Worm (Caenorhabditis elegans): ENCODE measurements around the gene C43H6.6.

C43H6.6 gene

DNA sequence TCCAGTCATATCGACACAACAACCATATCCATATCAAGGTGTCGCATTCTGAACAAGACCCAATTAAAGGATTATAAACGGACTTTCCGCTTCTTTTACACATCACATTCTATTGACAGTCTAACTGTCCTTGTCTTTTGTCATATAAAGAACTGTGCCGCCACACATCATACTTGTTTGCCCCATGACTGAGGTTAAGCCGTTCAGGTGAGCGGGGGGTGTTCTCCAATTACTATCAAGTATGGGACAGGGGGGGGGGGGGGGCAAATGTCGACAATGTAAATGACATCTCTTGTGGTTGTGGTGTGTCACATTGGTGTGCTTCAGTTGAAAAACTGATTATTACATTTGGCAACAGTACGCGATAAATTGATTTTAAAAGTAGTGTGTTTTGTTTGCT, 38.7 kb downstream of the C43H6.6 start:
- peak in 1 of 2 experiments; percentile 64 for TF ChIP-seq unc-62 (GFP tag; optimal IDR thresholded peaks at IDR 0.05 in 1 of 2)
- no peak for TF ChIP-seq unc-62 (tag; optimal IDR thresholded peaks at IDR 0.05)
- no peak for TF ChIP-seq egl-27 (tag; optimal IDR thresholded peaks at IDR 0.05)
- TF ChIP-seq dmd-8 (GFP tag; IDR thresholded peaks at IDR 0.05), result no peak
- peak; percentile 28 for TF ChIP-seq F10B5.3 (tag; optimal IDR thresholded peaks at IDR 0.05)
- TF ChIP-seq zfp-2 (tag; optimal IDR thresholded peaks at IDR 0.05), result no peak
- TF ChIP-seq hlh-11 (tag; optimal IDR thresholded peaks at IDR 0.05), result peak; percentile 26
- peak; percentile 61 for TF ChIP-seq hlh-30 (tag; optimal IDR thresholded peaks at IDR 0.05; ENCODE audit: insufficient read depth)
- no peak for TF ChIP-seq lin-38 (GFP tag; IDR thresholded peaks at IDR 0.05)
- TF ChIP-seq nhr-11 (tag; optimal IDR thresholded peaks at IDR 0.05), result no peak

DNA sequence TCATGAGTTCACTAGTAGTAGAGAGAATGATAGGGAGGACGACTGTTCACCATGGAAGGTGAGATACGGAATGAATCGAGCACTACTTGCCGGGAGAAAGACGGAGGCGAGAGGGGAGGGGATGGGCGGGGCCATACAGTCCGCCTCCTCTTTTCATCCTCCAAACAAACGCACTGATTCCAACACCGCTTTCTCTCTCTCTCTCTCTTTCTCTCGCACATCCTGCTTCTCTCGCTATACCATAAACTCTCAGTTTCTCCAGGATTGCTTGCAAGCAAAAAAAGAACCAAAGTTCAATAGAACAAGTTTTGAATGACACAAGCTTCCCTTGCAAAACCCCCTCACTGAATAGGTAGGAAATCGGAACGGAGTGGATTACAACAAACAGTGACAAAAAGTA, 40.3 kb downstream of the C43H6.6 start:
- no peak for TF ChIP-seq saeg-2 (GFP tag; IDR thresholded peaks at IDR 0.05)
- TF ChIP-seq dmd-6 (GFP tag; IDR thresholded peaks at IDR 0.05), result peak; percentile 60
- TF ChIP-seq fos-1 (tag; optimal IDR thresholded peaks at IDR 0.05), result no peak
- TF ChIP-seq ceh-62 (tag; optimal IDR thresholded peaks at IDR 0.05), result no peak
- no peak for TF ChIP-seq Y5F2A.4 (GFP tag; optimal IDR thresholded peaks at IDR 0.05)
- TF ChIP-seq zip-11 (GFP tag; IDR thresholded peaks at IDR 0.05), result no peak
- TF ChIP-seq F49E8.2 (tag; optimal IDR thresholded peaks at IDR 0.05; ENCODE audit: borderline replicate concordance), result no peak
- TF ChIP-seq hlh-11 (tag; optimal IDR thresholded peaks at IDR 0.05), result peak; percentile 35
- no peak for TF ChIP-seq ztf-11 (tag; optimal IDR thresholded peaks at IDR 0.05)
- TF ChIP-seq lin-1 (GFP tag; IDR thresholded peaks at IDR 0.05), result no peak
- no peak for TF ChIP-seq egl-27 (tag; optimal IDR thresholded peaks at IDR 0.05)
- TF ChIP-seq nhr-111 (GFP tag; optimal IDR thresholded peaks at IDR 0.05), result no peak
- no peak for TF ChIP-seq ztf-7 (tag; optimal IDR thresholded peaks at IDR 0.05)
- no peak for TF ChIP-seq tra-1 (GFP tag; IDR thresholded peaks at IDR 0.05)
- no peak for TF ChIP-seq mes-2 (tag; optimal IDR thresholded peaks at IDR 0.05; ENCODE audit: poor library complexity, severe bottlenecking)
- TF ChIP-seq set-16 (GFP tag; IDR thresholded peaks at IDR 0.05), result peak; percentile 35; the same call in 1 of the 2 replicates
- TF ChIP-seq vab-7 (GFP tag; IDR thresholded peaks at IDR 0.05), result no peak
- TF ChIP-seq lin-38 (GFP tag; IDR thresholded peaks at IDR 0.05), result no peak
- TF ChIP-seq nhr-102 (tag; optimal IDR thresholded peaks at IDR 0.05), result no peak
- TF ChIP-seq hmg-1.1 (GFP tag; IDR thresholded peaks at IDR 0.05), result 0 out of 2 replicates have a peak, but pooled peaks have one; percentile 9
- no peak for TF ChIP-seq nhr-10 (tag; optimal IDR thresholded peaks at IDR 0.05)
- TF ChIP-seq zag-1 (tag; optimal IDR thresholded peaks at IDR 0.05), result no peak
- TF ChIP-seq ceh-32 (tag; optimal IDR thresholded peaks at IDR 0.05; ENCODE audit: poor library complexity), result no peak
- TF ChIP-seq aly-2 (tag; optimal IDR thresholded peaks at IDR 0.05), result no peak
- TF ChIP-seq nhr-48 (tag; optimal IDR thresholded peaks at IDR 0.05), result peak; percentile 29
- peak; percentile 14 for TF ChIP-seq dve-1 (tag; optimal IDR thresholded peaks at IDR 0.05; ENCODE audit: insufficient read depth)
- no peak for TF ChIP-seq spr-3 (GFP tag; optimal IDR thresholded peaks at IDR 0.05)
- no peak for TF ChIP-seq attf-4 (tag; optimal IDR thresholded peaks at IDR 0.05)
- TF ChIP-seq dmd-8 (GFP tag; IDR thresholded peaks at IDR 0.05), result 0 out of 2 replicates have a peak, but pooled peaks have one; percentile 39
- TF ChIP-seq lin-13 (GFP tag; optimal IDR thresholded peaks at IDR 0.05), result peak; percentile 19
- no peak for TF ChIP-seq F26F4.8 (GFP tag; conservative IDR thresholded peaks at IDR 0.05)
- no peak for TF ChIP-seq ctbp-1 (GFP tag; IDR thresholded peaks at IDR 0.05)

DNA sequence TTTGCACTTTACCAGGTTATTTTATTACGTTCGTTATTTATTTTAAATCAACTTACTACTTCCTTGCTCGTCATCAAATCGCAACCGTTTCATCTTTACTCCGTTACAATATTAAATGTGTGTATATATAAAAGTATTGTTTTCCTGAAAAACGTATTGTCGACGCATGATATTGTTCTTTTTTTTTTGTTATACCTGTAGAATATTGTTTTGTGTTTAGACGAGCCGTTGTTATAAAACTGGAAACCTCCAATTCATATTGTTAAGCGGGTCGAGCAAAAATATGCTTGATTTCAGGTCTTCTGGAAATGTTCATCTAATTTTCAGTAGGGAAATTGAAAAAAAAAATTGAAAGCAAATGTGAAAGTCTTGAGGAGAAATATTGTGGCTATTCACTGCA, 43.8 kb downstream of the C43H6.6 start, which contains the start of gene gid-2:
Gene gid-2 (minus strand): TSS at position 101 of the 400 bp plus-strand sequence.
- no peak for TF ChIP-seq egl-27 (tag; optimal IDR thresholded peaks at IDR 0.05)
- no peak for TF ChIP-seq tag-97 (GFP tag; IDR thresholded peaks at IDR 0.05)
- TF ChIP-seq zip-11 (GFP tag; IDR thresholded peaks at IDR 0.05), result no peak
- TF ChIP-seq nhr-77 (tag; optimal IDR thresholded peaks at IDR 0.05), result no peak
- no peak for TF ChIP-seq spr-1 (tag; optimal IDR thresholded peaks at IDR 0.05)
- TF ChIP-seq duxl-1 (tag; optimal IDR thresholded peaks at IDR 0.05; ENCODE audit: poor library complexity), result no peak
- TF ChIP-seq set-16 (GFP tag; IDR thresholded peaks at IDR 0.05), result no peak
- TF ChIP-seq vab-7 (GFP tag; IDR thresholded peaks at IDR 0.05), result no peak
- TF ChIP-seq ceh-28 (tag; optimal IDR thresholded peaks at IDR 0.05), result no peak
- no peak for TF ChIP-seq F37D6.2 (tag; optimal IDR thresholded peaks at IDR 0.05)
- TF ChIP-seq tra-1 (GFP tag; IDR thresholded peaks at IDR 0.05), result no peak

Data from whole organism, L4 larva.